Fruit fly (Drosophila melanogaster) whole organism, prepupa: ENCODE measurements around the gene Ssl2.
A peak's percentile ranks its signal among the peaks of the same experiment; 100 is the strongest.

Source experiments
- Blimp-1 ChIP-seq: fragments of 200-800 bp; sonication (Bioruptor generic); optimal IDR thresholded peaks from 3 replicates; lab custom pipeline; 2017; ENCODE audit warnings: missing biosample characterization, missing genetic modification characterization, mild to moderate bottlenecking, moderate library complexity, missing genetic modification reagents
- CG10631 ChIP-seq: fragments of 200-800 bp; sonication (Bioruptor generic); optimal IDR thresholded peaks from 2 replicates; lab custom pipeline; 2016; ENCODE audit warnings: missing biosample characterization, missing genetic modification characterization
- CG11762 ChIP-seq: fragments of 200-800 bp; sonication (Bioruptor generic); optimal IDR thresholded peaks from 3 replicates; lab custom pipeline; 2016; ENCODE audit warnings: missing biosample characterization, missing genetic modification characterization; ENCODE audit not compliant: insufficient read depth
- CG3032 ChIP-seq: fragments of 200-800 bp; optimal IDR thresholded peaks from 2 replicates; lab custom pipeline; 2019; ENCODE audit warnings: missing biosample characterization, mild to moderate bottlenecking, missing genetic modification characterization, moderate library complexity
- CG34406 ChIP-seq: fragments of 200-800 bp; sonication (Bioruptor generic); optimal IDR thresholded peaks from 3 replicates; lab custom pipeline; 2016; ENCODE audit warnings: missing biosample characterization, missing genetic modification characterization
- CG3919 ChIP-seq: fragments of 200-800 bp; sonication (Bioruptor generic); optimal IDR thresholded peaks from 3 replicates; lab custom pipeline; 2016; ENCODE audit warnings: missing biosample characterization, missing genetic modification characterization
- CG7368 ChIP-seq: fragments of 200-800 bp; sonication (Bioruptor generic); optimal IDR thresholded peaks from 3 replicates; lab custom pipeline; 2016; ENCODE audit warnings: missing biosample characterization, missing genetic modification characterization
- Eip93F ChIP-seq: fragments of 200-800 bp; sonication (Bioruptor generic); optimal IDR thresholded peaks from 2 replicates; lab custom pipeline; 2016; ENCODE audit warnings: missing biosample characterization, mild to moderate bottlenecking, missing genetic modification characterization
- Gug ChIP-seq: fragments of 200-800 bp; sonication (Bioruptor generic); IDR thresholded peaks from 2 replicates; pipeline ENCODE4 v1.3.6; 2022; ENCODE audit warnings: missing biosample characterization, missing genetic modification characterization
- Lpt ChIP-seq: fragments of 200-800 bp; sonication (Bioruptor generic); optimal IDR thresholded peaks from 3 replicates; lab custom pipeline; 2016; ENCODE audit warnings: missing biosample characterization, missing genetic modification characterization
- Met ChIP-seq: fragments of 200-800 bp; sonication (Bioruptor generic); optimal IDR thresholded peaks from 3 replicates; lab custom pipeline; 2016; ENCODE audit warnings: missing biosample characterization, missing genetic modification characterization
- Sox102F ChIP-seq: fragments of 200-800 bp; sonication (Bioruptor generic); optimal IDR thresholded peaks from 2 replicates; lab custom pipeline; 2016; ENCODE audit warnings: missing biosample characterization, mild to moderate bottlenecking, missing genetic modification characterization
- dsx ChIP-seq: fragments of 200-800 bp; optimal IDR thresholded peaks from 3 replicates; lab custom pipeline; 2019; ENCODE audit warnings: missing biosample characterization, mild to moderate bottlenecking, missing genetic modification characterization, moderate library complexity; ENCODE audit not compliant: poor library complexity, severe bottlenecking
- pdm3 ChIP-seq: fragments of 200-800 bp; sonication (Bioruptor generic); optimal IDR thresholded peaks from 3 replicates; lab custom pipeline; 2016; ENCODE audit warnings: missing biosample characterization, missing genetic modification characterization

DNA sequence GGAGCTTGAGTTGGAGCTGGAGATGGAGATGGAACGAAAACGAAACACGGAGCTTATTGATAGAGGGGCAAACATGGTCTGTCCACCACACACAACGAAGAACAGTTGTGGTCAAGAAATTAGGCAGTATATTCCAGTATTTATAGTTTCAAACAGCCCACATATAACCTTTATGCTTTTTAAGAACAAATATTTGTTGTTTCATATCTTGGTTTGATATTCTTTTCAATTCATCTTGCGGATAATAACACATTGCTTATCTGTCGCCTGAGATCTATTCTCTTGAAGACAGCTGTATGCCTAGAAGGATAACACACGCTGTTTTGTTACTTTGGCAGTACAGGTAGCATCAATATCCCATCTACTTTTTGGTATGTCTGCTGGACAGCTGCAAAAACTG, 40.4 kb upstream of the Ssl2 start:
- TF ChIP-seq CG3919 (peak; percentile 34), Met (GFP tag; lab: Kevin White, UChicago) (no peak), Lpt (GFP tag; lab: Kevin White, UChicago) (peak; percentile 52), pdm3 (GFP tag; lab: Kevin White, UChicago) (no peak), Eip93F (GFP tag; lab: Kevin White, UChicago) (no peak), CG10631 (GFP tag; lab: Kevin White, UChicago) (peak; percentile 5), Sox102F (GFP tag; lab: Kevin White, UChicago) (no peak), CG3032 (peak; percentile 43), CG7368 (no peak), CG34406 (GFP tag; lab: Kevin White, UChicago) (no peak), CG11762 (GFP tag; lab: Kevin White, UChicago) (no peak), Blimp-1 (no peak), dsx (GFP tag; lab: Kevin White, UChicago) (peak; percentile 35), Gug (GFP tag; lab: Robert Waterston, UW) (no peak)
